Worm (Caenorhabditis elegans): ENCODE measurements around the gene srh-209.

ce11 chrV:18395649-18396048 is 9.0 kb downstream of the srh-209 start, which contains the start of gene Y51A2B.9:
- TF ChIP-seq zip-4 (GFP tag; optimal IDR thresholded peaks at IDR 0.05) (no peak), lir-3 (tag; optimal IDR thresholded peaks at IDR 0.05; ENCODE audit: poor library complexity) (no peak), ceh-82 (tag; optimal IDR thresholded peaks at IDR 0.05) (no peak), unc-130 (tag; optimal IDR thresholded peaks at IDR 0.05) (no peak), xbp-1 (tag; optimal IDR thresholded peaks at IDR 0.05) (no peak)

Measured in whole organism, L1 larva.